Fruit fly (Drosophila melanogaster): ENCODE measurements around the gene Idh.

dm6 chr3L:8345182-8345581, 15.5 kb downstream of the Idh start:
- TF ChIP-seq Side (GFP tag; optimal IDR thresholded peaks at IDR 0.05): no peak
- TF ChIP-seq CG17612 (GFP tag; IDR thresholded peaks at IDR 0.05): no peak
- no peak for TF ChIP-seq corto (GFP tag; optimal IDR thresholded peaks at IDR 0.05)
- no peak for TF ChIP-seq CG18262 (tag; optimal IDR thresholded peaks at IDR 0.05)

Measured in whole organism, embryonic.